Fruit fly (Drosophila melanogaster) whole organism: ENCODE measurements around the gene Ost48.

Source experiments
- EcR ChIP-seq, 2 experiments: fragments of >200 bp; optimal IDR thresholded peaks; 2 replicates each; lab custom pipeline; 2017; ENCODE audit warnings: missing biosample characterization in 2 of 2, missing genetic modification characterization in 2 of 2, missing genetic modification reagents in 2 of 2
- psq ChIP-seq: fragments of >200 bp; optimal IDR thresholded peaks from 2 replicates; lab custom pipeline; 2017

dm6 chrX:9164510-9165506, 6.5 kb upstream of the Ost48 start:
- TF ChIP-seq psq (no peak), EcR (GFP tag; optimal IDR thresholded peaks at IDR 0.05; lab: Kevin White, UChicago) (no peak)
